Worm (Caenorhabditis elegans) whole organism, mixed stage, embryonic: ENCODE data around the gene txbp-3.
"Not testable (repeated sequence)": the region's sequence is repeated elsewhere in the genome, so short reads cannot be mapped to it uniquely, and the experiment has no call there.

Source experiments
- M03D4.4 ChIP-seq: sonication (generic microtip); optimal IDR thresholded peaks from 2 replicates; lab custom pipeline; 2017; ENCODE audit warnings: mild to moderate bottlenecking, missing genetic modification characterization, missing compliant biosample characterization
- bed-3 ChIP-seq: fragments of 200-800 bp; sonication (Bioruptor generic); optimal IDR thresholded peaks from 3 replicates; lab custom pipeline; 2018; ENCODE audit warnings: mild to moderate bottlenecking, missing genetic modification characterization, moderate library complexity, missing compliant biosample characterization
- blmp-1 ChIP-seq: fragments of 150-350 bp; optimal IDR thresholded peaks from 2 replicates; lab custom pipeline; 2014; ENCODE audit warnings: missing biosample characterization, missing genetic modification characterization
- ceh-39 ChIP-seq: fragments of 150-350 bp; optimal IDR thresholded peaks from 2 replicates; lab custom pipeline; 2014; ENCODE audit warnings: missing biosample characterization, missing genetic modification characterization
- ceh-43 ChIP-seq: fragments of 200-800 bp; sonication (Bioruptor generic); optimal IDR thresholded peaks from 2 replicates; lab custom pipeline; 2018; ENCODE audit warnings: mild to moderate bottlenecking, missing genetic modification characterization, moderate library complexity, missing compliant biosample characterization
- ceh-83 ChIP-seq: fragments of 200-800 bp; sonication (Bioruptor generic); optimal IDR thresholded peaks from 2 replicates; lab custom pipeline; 2018; ENCODE audit warnings: mild to moderate bottlenecking, missing genetic modification characterization, missing compliant biosample characterization
- ces-1 ChIP-seq: fragments of 150-350 bp; optimal IDR thresholded peaks from 2 replicates; lab custom pipeline; 2014; ENCODE audit warnings: missing biosample characterization, missing genetic modification reagents, missing genetic modification characterization
- cnd-1 ChIP-seq: fragments of 200-800 bp; sonication (Bioruptor generic); optimal IDR thresholded peaks from 2 replicates; lab custom pipeline; 2018; ENCODE audit warnings: mild to moderate bottlenecking, missing genetic modification characterization, missing compliant biosample characterization
- elt-1 ChIP-seq: sonication (generic microtip); optimal IDR thresholded peaks from 2 replicates; lab custom pipeline; 2017; ENCODE audit warnings: missing genetic modification characterization, mild to moderate bottlenecking, missing compliant biosample characterization, antibody characterized with exemption, moderate library complexity, borderline replicate concordance; ENCODE audit not compliant: insufficient read depth
- elt-3 ChIP-seq: fragments of 150-350 bp; optimal IDR thresholded peaks from 2 replicates; lab custom pipeline; 2014; ENCODE audit warnings: missing biosample characterization, missing genetic modification characterization
- flh-1 ChIP-seq: fragments of 200-800 bp; sonication (Bioruptor generic); optimal IDR thresholded peaks from 2 replicates; lab custom pipeline; 2018; ENCODE audit warnings: mild to moderate bottlenecking, missing genetic modification characterization, moderate library complexity, missing compliant biosample characterization
- ham-2 ChIP-seq: fragments of 200-800 bp; sonication (Bioruptor generic); optimal IDR thresholded peaks from 2 replicates; lab custom pipeline; 2018; ENCODE audit warnings: mild to moderate bottlenecking, missing genetic modification characterization, missing compliant biosample characterization
- hlh-1 ChIP-seq: fragments of 150-350 bp; optimal IDR thresholded peaks from 2 replicates; lab custom pipeline; 2014; ENCODE audit warnings: missing biosample characterization, missing genetic modification reagents, missing genetic modification characterization
- lin-13 ChIP-seq: fragments of 150-350 bp; optimal IDR thresholded peaks from 2 replicates; lab custom pipeline; 2014; ENCODE audit warnings: missing biosample characterization, missing genetic modification characterization
- lin-32 ChIP-seq: fragments of 200-800 bp; sonication (Bioruptor generic); optimal IDR thresholded peaks from 2 replicates; lab custom pipeline; 2018; ENCODE audit warnings: mild to moderate bottlenecking, missing genetic modification characterization, missing compliant biosample characterization
- lsy-2 ChIP-seq: fragments of 150-350 bp; optimal IDR thresholded peaks from 2 replicates; lab custom pipeline; 2014; ENCODE audit warnings: missing biosample characterization, missing genetic modification characterization
- mab-5 ChIP-seq: fragments of 150-350 bp; optimal IDR thresholded peaks from 2 replicates; lab custom pipeline; 2014; ENCODE audit warnings: missing biosample characterization, missing genetic modification characterization
- mep-1 ChIP-seq: fragments of 150-350 bp; optimal IDR thresholded peaks from 2 replicates; lab custom pipeline; 2017; ENCODE audit warnings: missing biosample characterization, missing genetic modification reagents, missing genetic modification characterization, inconsistent platforms
- mls-2 ChIP-seq: sonication (generic microtip); optimal IDR thresholded peaks from 2 replicates; lab custom pipeline; 2016; ENCODE audit warnings: mild to moderate bottlenecking, missing genetic modification characterization, moderate library complexity, missing compliant biosample characterization
- nhr-12 ChIP-seq: fragments of 150-350 bp; optimal IDR thresholded peaks from 2 replicates; lab custom pipeline; 2014; ENCODE audit warnings: missing biosample characterization, missing genetic modification characterization
- nhr-2 ChIP-seq: fragments of 150-350 bp; optimal IDR thresholded peaks from 2 replicates; lab custom pipeline; 2014; ENCODE audit warnings: missing biosample characterization, missing genetic modification characterization
- nhr-237 ChIP-seq: fragments of 150-350 bp; optimal IDR thresholded peaks from 2 replicates; lab custom pipeline; 2014; ENCODE audit warnings: missing biosample characterization, missing genetic modification characterization
- nhr-28 ChIP-seq: fragments of 150-350 bp; optimal IDR thresholded peaks from 2 replicates; lab custom pipeline; 2014; ENCODE audit warnings: missing biosample characterization, missing genetic modification characterization
- nhr-76 ChIP-seq: sonication (generic microtip); optimal IDR thresholded peaks from 2 replicates; lab custom pipeline; 2017; ENCODE audit warnings: missing biosample characterization, missing genetic modification characterization
- sem-2 ChIP-seq: fragments of 200-800 bp; sonication (Bioruptor generic); optimal IDR thresholded peaks from 2 replicates; lab custom pipeline; 2018; ENCODE audit warnings: mild to moderate bottlenecking, missing genetic modification characterization, missing compliant biosample characterization
- sptf-1 ChIP-seq: sonication (generic microtip); optimal IDR thresholded peaks from 2 replicates; lab custom pipeline; 2017; ENCODE audit warnings: mild to moderate bottlenecking, missing genetic modification characterization, moderate library complexity, missing compliant biosample characterization
- tbx-8 ChIP-seq: fragments of 200-800 bp; sonication (Bioruptor generic); optimal IDR thresholded peaks from 2 replicates; lab custom pipeline; 2018; ENCODE audit warnings: mild to moderate bottlenecking, missing genetic modification characterization, moderate library complexity, missing compliant biosample characterization
- unc-120 ChIP-seq: sonication (generic microtip); optimal IDR thresholded peaks from 2 replicates; lab custom pipeline; 2017; ENCODE audit warnings: missing genetic modification characterization, missing compliant biosample characterization; ENCODE audit not compliant: poor library complexity, severe bottlenecking
- unc-39 ChIP-seq: fragments of 150-350 bp; optimal IDR thresholded peaks from 2 replicates; lab custom pipeline; 2014; ENCODE audit warnings: missing biosample characterization, missing genetic modification characterization
- unc-62 ChIP-seq: fragments of 150-350 bp; optimal IDR thresholded peaks from 2 replicates; lab custom pipeline; 2014; ENCODE audit warnings: missing biosample characterization, missing genetic modification reagents, missing genetic modification characterization
- ztf-11 ChIP-seq: fragments of 150-350 bp; optimal IDR thresholded peaks from 2 replicates; lab custom pipeline; 2014; ENCODE audit warnings: missing biosample characterization, missing genetic modification characterization

Gene txbp-3

ce11 chrIII:5071509-5071908, 24.2 kb upstream of the txbp-3 start, which contains the start of gene C45G9.12:
TSS of gene C45G9.12 (minus strand) at chrIII:5071609.
- TF ChIP-seq nhr-12 (no peak), ceh-39 (tag; lab: Kevin White, UChicago) (no peak), nhr-2 (tag; lab: Kevin White, UChicago) (no peak), lsy-2 (tag; lab: Kevin White, UChicago) (no peak), mls-2 (tag; lab: Kevin White, UChicago) (no peak), M03D4.4 (tag; lab: Kevin White, UChicago) (no peak), unc-62 (GFP tag; lab: Kevin White, UChicago) (no peak), elt-3 (tag; lab: Kevin White, UChicago) (no peak), unc-120 (tag; lab: Kevin White, UChicago) (no peak), sem-2 (no peak), blmp-1 (tag; lab: Kevin White, UChicago) (no peak), mep-1 (no peak), ztf-11 (tag; lab: Kevin White, UChicago) (no peak), lin-13 (tag; lab: Kevin White, UChicago) (no peak), flh-1 (GFP tag; lab: Kevin White, UChicago) (no peak), hlh-1 (tag; lab: Kevin White, UChicago) (no peak), mab-5 (tag; lab: Kevin White, UChicago) (no peak)
- TF ChIP-seq, all 35 proteins: peak for 0

- TF ChIP-seq tbx-8 (GFP tag; lab: Kevin White, UChicago) = no peak
- TF ChIP-seq ces-1 (GFP tag; lab: Kevin White, UChicago) = peak; percentile 82
- no peak for TF ChIP-seq sem-2
- TF ChIP-seq nhr-12 = no peak
- TF ChIP-seq mep-1 = peak; percentile 59
- TF ChIP-seq unc-39 (tag; lab: Kevin White, UChicago) = no peak
- TF ChIP-seq hlh-1 (tag; lab: Kevin White, UChicago) = peak; percentile 16
- TF ChIP-seq nhr-237 (tag; lab: Kevin White, UChicago) = no peak
- no peak for TF ChIP-seq elt-1
- no peak for TF ChIP-seq unc-62 (GFP tag; lab: Kevin White, UChicago)
- no peak for TF ChIP-seq blmp-1 (tag; lab: Kevin White, UChicago)
- TF ChIP-seq nhr-76 (tag; lab: Kevin White, UChicago) = no peak
- TF ChIP-seq ceh-83 (GFP tag; lab: Kevin White, UChicago) = peak; percentile 36
- no peak for TF ChIP-seq sptf-1 (tag; lab: Kevin White, UChicago)
- no peak for TF ChIP-seq unc-120 (tag; lab: Kevin White, UChicago)
- TF ChIP-seq nhr-2 (tag; lab: Kevin White, UChicago) = no peak
- TF ChIP-seq lin-32 = peak; percentile 39
- no peak for TF ChIP-seq nhr-28 (tag; lab: Kevin White, UChicago)
- TF ChIP-seq lin-13 (tag; lab: Kevin White, UChicago) = no peak
- TF ChIP-seq bed-3 = no peak
- TF ChIP-seq ceh-43 (GFP tag; lab: Kevin White, UChicago) = no peak
- TF ChIP-seq, all 35 proteins: peak for 5
Measured at ce11 chrIII:5068675-5069233, 21.5 kb upstream of the txbp-3 start, which contains the start of the genes C45G9.11 and C45G9.2. TSS of gene C45G9.11 (minus strand) at chrIII:5068725. TSS of gene C45G9.2 (plus strand) at chrIII:5069066.

ce11 chrIII:5062406-5062805, 15.1 kb upstream of the txbp-3 start, which contains the start of gene C45G9.4:
TSS of gene C45G9.4 (plus strand) at chrIII:5062706.
- not testable (repeated sequence) for TF ChIP-seq lsy-2 (tag; lab: Kevin White, UChicago); unc-39 (tag; lab: Kevin White, UChicago); lin-32

ce11 chrIII:5061798-5062197, 14.5 kb upstream of the txbp-3 start, which contains the start of gene C45G9.10:
TSS of gene C45G9.10 (minus strand) at chrIII:5061898.
- no peak for TF ChIP-seq ceh-83 (GFP tag; lab: Kevin White, UChicago)
- no peak for TF ChIP-seq tbx-8 (GFP tag; lab: Kevin White, UChicago)
- TF ChIP-seq unc-39 (tag; lab: Kevin White, UChicago) = no peak
- TF ChIP-seq nhr-237 (tag; lab: Kevin White, UChicago) = no peak
- no peak for TF ChIP-seq sptf-1 (tag; lab: Kevin White, UChicago)
- no peak for TF ChIP-seq flh-1 (GFP tag; lab: Kevin White, UChicago)
- TF ChIP-seq nhr-28 (tag; lab: Kevin White, UChicago) = no peak
- TF ChIP-seq cnd-1 (tag; lab: Kevin White, UChicago) = no peak
- TF ChIP-seq ceh-39 (tag; lab: Kevin White, UChicago) = no peak
- TF ChIP-seq ham-2 (GFP tag; lab: Kevin White, UChicago) = no peak
